Fruit fly (Drosophila melanogaster) whole organism, embryonic: Measurements from ENCODE around the gene CG15728.
A peak's percentile ranks its signal among the peaks of the same experiment; 100 is the strongest.

Experiments used
- Abd-B ChIP-seq: fragments of 200-800 bp; sonication (Bioruptor generic); optimal IDR thresholded peaks from 2 replicates; lab custom pipeline; 2018; ENCODE audit warnings: missing biosample characterization, mild to moderate bottlenecking, missing genetic modification characterization, moderate library complexity
- Awh ChIP-seq: fragments of 200-800 bp; sonication (Bioruptor generic); IDR thresholded peaks from 2 replicates; pipeline ENCODE4, ENCODE4 v1.3.6; 2022; ENCODE audit warnings: missing biosample characterization, missing genetic modification characterization
- CG10366 ChIP-seq: fragments of 200-800 bp; sonication (Bioruptor generic); IDR thresholded peaks from 2 replicates; pipeline ENCODE4 v1.3.6; 2022; ENCODE audit warnings: missing biosample characterization, missing genetic modification characterization
- CG10543 ChIP-seq: fragments of 200-800 bp; sonication (Bioruptor generic); optimal IDR thresholded peaks from 3 replicates; lab custom pipeline; 2017; ENCODE audit warnings: missing biosample characterization, mild to moderate bottlenecking, missing genetic modification characterization, moderate library complexity
- CG10565 ChIP-seq: fragments of 200-800 bp; sonication (Bioruptor generic); optimal IDR thresholded peaks from 3 replicates; lab custom pipeline; 2016; ENCODE audit warnings: missing biosample characterization, mild to moderate bottlenecking, missing genetic modification characterization
- CG11696 ChIP-seq: fragments of 200-800 bp; sonication (Bioruptor generic); IDR thresholded peaks from 2 replicates; pipeline ENCODE4 v1.3.6; 2022; ENCODE audit warnings: missing biosample characterization, missing genetic modification characterization
- CG12391 ChIP-seq: fragments of 200-800 bp; sonication (Bioruptor generic); optimal IDR thresholded peaks from 3 replicates; lab custom pipeline; 2018; ENCODE audit warnings: missing biosample characterization, mild to moderate bottlenecking, missing genetic modification characterization, moderate library complexity
- CG12942 ChIP-seq: fragments of 200-800 bp; sonication (Bioruptor generic); optimal IDR thresholded peaks from 3 replicates; lab custom pipeline; 2016; ENCODE audit warnings: missing biosample characterization, missing genetic modification characterization
- CG13123 ChIP-seq: fragments of 200-800 bp; sonication (Bioruptor generic); optimal IDR thresholded peaks from 2 replicates; lab custom pipeline; 2016; ENCODE audit warnings: missing biosample characterization, missing genetic modification characterization
- CG15011 ChIP-seq: fragments of 200-800 bp; sonication (Bioruptor generic); optimal IDR thresholded peaks from 3 replicates; lab custom pipeline; 2018; ENCODE audit warnings: missing biosample characterization, mild to moderate bottlenecking, missing genetic modification characterization
- CG1647 ChIP-seq: fragments of 200-800 bp; sonication (Bioruptor generic); optimal IDR thresholded peaks from 3 replicates; lab custom pipeline; 2016; ENCODE audit warnings: missing biosample characterization, missing genetic modification characterization
- CG16863 ChIP-seq: fragments of 200-800 bp; sonication (Bioruptor generic); optimal IDR thresholded peaks from 3 replicates; lab custom pipeline; 2016; ENCODE audit warnings: missing biosample characterization, missing genetic modification characterization
- CG34376 ChIP-seq: fragments of 200-800 bp; sonication (Bioruptor generic); optimal IDR thresholded peaks from 2 replicates; lab custom pipeline; 2018; ENCODE audit warnings: missing biosample characterization, mild to moderate bottlenecking, missing genetic modification characterization
- CG34422 ChIP-seq: fragments of 200-800 bp; sonication (Bioruptor generic); IDR thresholded peaks from 3 replicates; pipeline ENCODE4 v1.3.6; 2022; ENCODE audit warnings: missing biosample characterization, missing genetic modification characterization
- CG3726 ChIP-seq: fragments of 200-800 bp; sonication (Bioruptor generic); IDR thresholded peaks from 3 replicates; pipeline ENCODE4, ENCODE4 v1.3.6; 2022; ENCODE audit warnings: missing biosample characterization, missing genetic modification characterization
- CG7556 ChIP-seq: fragments of 200-800 bp; sonication (Bioruptor generic); optimal IDR thresholded peaks from 2 replicates; lab custom pipeline; 2017; ENCODE audit warnings: missing biosample characterization, mild to moderate bottlenecking, missing genetic modification characterization
- Dfd ChIP-seq, 2 experiments: fragments of >200 bp; optimal IDR thresholded peaks; 2 replicates each; lab custom pipeline; 2017; ENCODE audit warnings: missing biosample characterization in 2 of 2, missing genetic modification characterization in 2 of 2
- Fer2 ChIP-seq: fragments of 200-800 bp; sonication (Bioruptor generic); optimal IDR thresholded peaks from 2 replicates; lab custom pipeline; 2018; ENCODE audit warnings: missing biosample characterization, mild to moderate bottlenecking, missing genetic modification characterization, moderate library complexity
- Fer3 ChIP-seq: fragments of 200-800 bp; sonication (Bioruptor generic); optimal IDR thresholded peaks from 2 replicates; lab custom pipeline; 2018; ENCODE audit warnings: missing biosample characterization, mild to moderate bottlenecking, missing genetic modification characterization, moderate library complexity
- Kr ChIP-seq: fragments of 200-800 bp; sonication (Bioruptor generic); optimal IDR thresholded peaks from 2 replicates; lab custom pipeline; 2017; ENCODE audit warnings: missing biosample characterization, mild to moderate bottlenecking, missing genetic modification characterization
- Lim3 ChIP-seq: fragments of 200-800 bp; sonication (Bioruptor generic); IDR thresholded peaks from 2 replicates; pipeline ENCODE4 v1.3.6; 2022; ENCODE audit warnings: missing biosample characterization, missing genetic modification characterization
- MESR4 ChIP-seq: fragments of 200-800 bp; sonication (Bioruptor generic); optimal IDR thresholded peaks from 2 replicates; lab custom pipeline; 2018; ENCODE audit warnings: missing biosample characterization, mild to moderate bottlenecking, missing genetic modification characterization, moderate library complexity
- Meics ChIP-seq: fragments of 200-800 bp; sonication (Bioruptor generic); optimal IDR thresholded peaks from 2 replicates; lab custom pipeline; 2017; ENCODE audit warnings: missing biosample characterization, mild to moderate bottlenecking, missing genetic modification characterization
- Mes4 ChIP-seq: fragments of 200-800 bp; sonication (Bioruptor generic); optimal IDR thresholded peaks from 2 replicates; lab custom pipeline; 2016; ENCODE audit warnings: missing biosample characterization, missing genetic modification characterization
- Nf-YA ChIP-seq: fragments of 200-800 bp; sonication (Bioruptor generic); IDR thresholded peaks from 2 replicates; pipeline ENCODE4 v1.3.6; 2022; ENCODE audit warnings: missing biosample characterization, missing genetic modification characterization
- Ssrp ChIP-seq: fragments of 200-800 bp; sonication (Bioruptor generic); optimal IDR thresholded peaks from 2 replicates; lab custom pipeline; 2018; ENCODE audit warnings: missing biosample characterization, mild to moderate bottlenecking, missing genetic modification characterization, moderate library complexity
- Taf1 ChIP-seq: fragments of 200-800 bp; sonication (Bioruptor generic); IDR thresholded peaks from 2 replicates; pipeline ENCODE4 v1.3.6; 2022; ENCODE audit warnings: missing biosample characterization, missing genetic modification characterization
- Tbp ChIP-seq: fragments of >200 bp; optimal IDR thresholded peaks from 2 replicates; lab custom pipeline; 2018; ENCODE audit warnings: missing biosample characterization, missing genetic modification characterization
- Trl ChIP-seq, 3 experiments: fragments of >200 bp in 2 of 3; fragments of 200-800 bp in 1 of 3; sonication (Bioruptor generic) in 1 of 3; optimal IDR thresholded peaks; 2 replicates in 1 of 3; 3 replicates in 2 of 3; lab custom pipeline; 2016 to 2017; ENCODE audit warnings: missing biosample characterization in 1 of 3, missing genetic modification characterization in 1 of 3
- ab ChIP-seq: fragments of 200-800 bp; sonication (Bioruptor generic); optimal IDR thresholded peaks from 2 replicates; lab custom pipeline; 2016; ENCODE audit warnings: missing biosample characterization, missing genetic modification characterization
- ato ChIP-seq: fragments of 200-800 bp; sonication (Bioruptor generic); IDR thresholded peaks from 2 replicates; pipeline ENCODE4 v1.3.6; 2022; ENCODE audit warnings: missing biosample characterization, missing genetic modification characterization; ENCODE audit not compliant: partially characterized antibody
- bcd ChIP-seq: fragments of 200-800 bp; sonication (Bioruptor generic); optimal IDR thresholded peaks from 2 replicates; lab custom pipeline; 2017; ENCODE audit warnings: missing biosample characterization, mild to moderate bottlenecking, missing genetic modification characterization
- br ChIP-seq: fragments of >200 bp; optimal IDR thresholded peaks from 2 replicates; lab custom pipeline; 2017
- cg ChIP-seq: fragments of 200-800 bp; sonication (Bioruptor generic); optimal IDR thresholded peaks from 3 replicates; lab custom pipeline; 2019; ENCODE audit warnings: missing biosample characterization, mild to moderate bottlenecking, missing genetic modification characterization, moderate library complexity
- disco-r ChIP-seq: fragments of 200-800 bp; sonication (Bioruptor generic); optimal IDR thresholded peaks from 2 replicates; lab custom pipeline; 2016; ENCODE audit warnings: missing biosample characterization, missing genetic modification characterization
- dpn ChIP-seq, 2 experiments: fragments of 200-800 bp; sonication (Bioruptor generic); optimal IDR thresholded peaks; 3 replicates each; lab custom pipeline; 2016; ENCODE audit warnings: missing biosample characterization in 2 of 2, missing genetic modification characterization in 2 of 2
- emc ChIP-seq: fragments of 200-800 bp; sonication (Bioruptor generic); optimal IDR thresholded peaks from 2 replicates; lab custom pipeline; 2016; ENCODE audit warnings: missing biosample characterization, missing genetic modification characterization
- eve ChIP-seq, 2 experiments: fragments of >200 bp; optimal IDR thresholded peaks; 2 replicates each; lab custom pipeline; 2017; ENCODE audit warnings: missing biosample characterization in 2 of 2, missing genetic modification characterization in 2 of 2
- ewg ChIP-seq: fragments of 200-800 bp; sonication (Bioruptor generic); optimal IDR thresholded peaks from 3 replicates; lab custom pipeline; 2017; ENCODE audit warnings: mild to moderate bottlenecking, missing biosample characterization, missing genetic modification reagents, missing genetic modification characterization
- fru ChIP-seq: fragments of >200 bp; optimal IDR thresholded peaks from 2 replicates; lab custom pipeline; 2017
- grn ChIP-seq: fragments of 200-800 bp; sonication (Bioruptor generic); optimal IDR thresholded peaks from 3 replicates; lab custom pipeline; 2017; ENCODE audit warnings: missing biosample characterization, missing genetic modification characterization
- gt ChIP-seq: fragments of 200-800 bp; sonication (Bioruptor generic); IDR thresholded peaks from 2 replicates; pipeline ENCODE4 v1.3.6; 2022; ENCODE audit warnings: missing biosample characterization, missing genetic modification characterization
- onecut ChIP-seq: fragments of 200-800 bp; sonication (Bioruptor generic); IDR thresholded peaks from 2 replicates; pipeline ENCODE4 v1.3.6; 2022; ENCODE audit warnings: missing biosample characterization, missing genetic modification characterization
- prd ChIP-seq, 3 experiments: fragments of >200 bp in 2 of 3; fragments of 200-800 bp in 1 of 3; sonication (Bioruptor generic) in 1 of 3; optimal IDR thresholded peaks in 2 of 3; IDR thresholded peaks in 1 of 3; 2 replicates in 2 of 3; 3 replicates in 1 of 3; pipeline versions ENCODE4 v1.3.6 to Lab custom; 2017 to 2022; ENCODE audit warnings: missing biosample characterization in 1 of 3, missing genetic modification characterization in 1 of 3
- psq ChIP-seq: fragments of 200-800 bp; sonication (Bioruptor generic); optimal IDR thresholded peaks from 2 replicates; lab custom pipeline; 2017; ENCODE audit warnings: missing biosample characterization, missing genetic modification characterization
- rib ChIP-seq: fragments of 200-800 bp; sonication (Bioruptor generic); IDR thresholded peaks from 2 replicates; pipeline ENCODE4 v1.3.6; 2022; ENCODE audit warnings: missing biosample characterization, missing genetic modification characterization
- row ChIP-seq: fragments of 200-800 bp; sonication (Bioruptor generic); IDR thresholded peaks from 3 replicates; pipeline ENCODE4 v1.3.6; 2022; ENCODE audit warnings: missing biosample characterization, missing genetic modification characterization
- seq ChIP-seq: fragments of 200-800 bp; sonication (Bioruptor generic); IDR thresholded peaks from 2 replicates; pipeline ENCODE4 v1.3.6; 2022; ENCODE audit warnings: missing biosample characterization, missing genetic modification characterization
- slou ChIP-seq: fragments of 200-800 bp; sonication (Bioruptor generic); optimal IDR thresholded peaks from 3 replicates; lab custom pipeline; 2016; ENCODE audit warnings: missing biosample characterization, missing genetic modification characterization
- ttk ChIP-seq: fragments of 200-800 bp; sonication (Bioruptor generic); IDR thresholded peaks from 2 replicates; pipeline ENCODE4 v2.1.2; 2022; ENCODE audit warnings: missing biosample characterization, missing genetic modification characterization
- twi ChIP-seq: fragments of 200-800 bp; optimal IDR thresholded peaks from 2 replicates; lab custom pipeline; 2019; ENCODE audit warnings: missing biosample characterization, mild to moderate bottlenecking, missing genetic modification characterization, moderate library complexity

CG15728 gene

dm6 chrX:12578701-12579372 lies 45.3 kb upstream of the CG15728 start (continued):
- TF ChIP-seq CG1647 (GFP tag; lab: Kevin White, UChicago): no peak
- TF ChIP-seq rib (GFP tag; lab: Robert Waterston, UW): no peak
- TF ChIP-seq ewg (GFP tag; lab: Kevin White, UChicago): peak; percentile 18
- no peak for TF ChIP-seq Tbp (GFP tag; lab: Kevin White, UChicago)
- no peak for TF ChIP-seq CG3726 (GFP tag; lab: Robert Waterston, UW)
- peak; percentile 67 for TF ChIP-seq Fer3 (tag; lab: Kevin White, UChicago)
- TF ChIP-seq Taf1 (GFP tag; lab: Robert Waterston, UW): no peak
- peak; percentile 14 for TF ChIP-seq Abd-B
- no peak for TF ChIP-seq slou (GFP tag; lab: Kevin White, UChicago)
- TF ChIP-seq CG12391: peak; percentile 73
- no peak for TF ChIP-seq grn (GFP tag; lab: Kevin White, UChicago)
- TF ChIP-seq row (GFP tag; lab: Robert Waterston, UW): peak; percentile 76
- peak; percentile 29; the same call in 1 of the 2 replicates for TF ChIP-seq CG10366 (GFP tag; lab: Robert Waterston, UW)
- no peak for TF ChIP-seq Nf-YA (GFP tag; lab: Robert Waterston, UW)
- TF ChIP-seq CG34376: no peak
- no peak for TF ChIP-seq seq (GFP tag; lab: Robert Waterston, UW)
- no peak for TF ChIP-seq Dfd (GFP tag; optimal IDR thresholded peaks at IDR 0.05; lab: Kevin White, UChicago)
- TF ChIP-seq bcd (GFP tag; lab: Kevin White, UChicago): peak; percentile 56
- no peak for TF ChIP-seq CG34422
- TF ChIP-seq CG15011 (GFP tag; lab: Kevin White, UChicago): peak; percentile 58
- no peak for TF ChIP-seq disco-r
- TF ChIP-seq prd (optimal IDR thresholded peaks at IDR 0.05; lab: Kevin White, UChicago): no peak
- peak; percentile 51; the same call in 2 of the 3 replicates for TF ChIP-seq prd (GFP tag; IDR thresholded peaks at IDR 0.05; lab: Robert Waterston, UW)
- TF ChIP-seq Fer2: no peak
- peak; percentile 6 to 41 for TF ChIP-seq dpn (GFP tag; optimal IDR thresholded peaks at IDR 0.05; lab: Kevin White, UChicago)
- TF ChIP-seq Lim3: no peak
- no peak for TF ChIP-seq gt (GFP tag; lab: Robert Waterston, UW)
- TF ChIP-seq fru (lab: Kevin White, UChicago): no peak
- peak; percentile 91 for TF ChIP-seq CG11696 (GFP tag; lab: Robert Waterston, UW)
- no peak for TF ChIP-seq ato
- peak; percentile 67 for TF ChIP-seq Meics
- TF ChIP-seq MESR4 (GFP tag; lab: Kevin White, UChicago): no peak
- TF ChIP-seq psq (GFP tag; lab: Kevin White, UChicago): no peak
- no peak for TF ChIP-seq Mes4 (GFP tag; lab: Kevin White, UChicago)
- TF ChIP-seq br (lab: Kevin White, UChicago): no peak
- no peak for TF ChIP-seq onecut (GFP tag; lab: Robert Waterston, UW)
- no peak for TF ChIP-seq CG10565 (GFP tag; lab: Kevin White, UChicago)
- no peak for TF ChIP-seq CG10543 (GFP tag; lab: Kevin White, UChicago)
- TF ChIP-seq Kr (GFP tag; lab: Kevin White, UChicago): no peak
- TF ChIP-seq Awh (GFP tag; lab: Robert Waterston, UW): no peak
- no peak for TF ChIP-seq twi (tag; lab: Kevin White, UChicago)
- TF ChIP-seq cg (GFP tag; lab: Kevin White, UChicago): peak; percentile 83
- no peak for TF ChIP-seq ttk
- TF ChIP-seq ab (GFP tag; lab: Kevin White, UChicago): no peak
- peak; percentile 52 for TF ChIP-seq CG7556 (GFP tag; lab: Kevin White, UChicago)
- peak; percentile 77 for TF ChIP-seq Ssrp (tag; lab: Kevin White, UChicago)
- peak in 1 of 2 experiments; percentile 61 for TF ChIP-seq eve (GFP tag; optimal IDR thresholded peaks at IDR 0.05; lab: Kevin White, UChicago)
- TF ChIP-seq CG13123 (GFP tag; lab: Kevin White, UChicago): no peak
- TF ChIP-seq Trl (optimal IDR thresholded peaks at IDR 0.05; lab: Kevin White, UChicago): no peak
- no peak for TF ChIP-seq Trl (GFP tag; optimal IDR thresholded peaks at IDR 0.05; lab: Kevin White, UChicago)
- peak; percentile 38 for TF ChIP-seq CG16863 (GFP tag; lab: Kevin White, UChicago)
- no peak for TF ChIP-seq CG12942 (GFP tag; lab: Kevin White, UChicago)
- no peak for TF ChIP-seq emc (GFP tag; lab: Kevin White, UChicago)
